Worm (Caenorhabditis elegans) whole organism, L3 larva: ENCODE results near the gene comt-2.
"Not testable (repeated sequence)": the region's sequence is repeated elsewhere in the genome, so short reads cannot be mapped to it uniquely, and the experiment has no call there.

Experiments
- R02D3.7 ChIP-seq: fragments of 150-350 bp; optimal IDR thresholded peaks from 2 replicates; lab custom pipeline; 2014; ENCODE audit warnings: missing biosample characterization, missing genetic modification characterization
- ceh-16 ChIP-seq: sonication (generic microtip); optimal IDR thresholded peaks from 2 replicates; lab custom pipeline; 2017; ENCODE audit warnings: missing biosample characterization, missing genetic modification characterization
- ceh-28 ChIP-seq: fragments of 150-350 bp; optimal IDR thresholded peaks from 2 replicates; lab custom pipeline; 2014; ENCODE audit warnings: missing biosample characterization, missing genetic modification reagents, missing genetic modification characterization
- ceh-82 ChIP-seq: fragments of 150-350 bp; optimal IDR thresholded peaks from 2 replicates; lab custom pipeline; 2014; ENCODE audit warnings: missing biosample characterization, missing genetic modification characterization
- daf-12 ChIP-seq: fragments of 150-350 bp; optimal IDR thresholded peaks from 2 replicates; lab custom pipeline; 2014; ENCODE audit warnings: missing biosample characterization, missing genetic modification reagents, missing genetic modification characterization
- egl-27 ChIP-seq: sonication (generic microtip); optimal IDR thresholded peaks from 4 replicates; lab custom pipeline; 2017; ENCODE audit warnings: missing biosample characterization, missing genetic modification reagents, missing genetic modification characterization
- egl-5 ChIP-seq: fragments of 150-350 bp; optimal IDR thresholded peaks from 2 replicates; lab custom pipeline; 2017; ENCODE audit warnings: missing biosample characterization, missing genetic modification reagents, missing genetic modification characterization, inconsistent platforms
- elt-1 ChIP-seq: fragments of 150-350 bp; optimal IDR thresholded peaks from 2 replicates; lab custom pipeline; 2014; ENCODE audit warnings: missing biosample characterization, missing genetic modification characterization
- elt-2 ChIP-seq: sonication (generic microtip); optimal IDR thresholded peaks from 2 replicates; lab custom pipeline; 2016; ENCODE audit warnings: missing genetic modification reagents, mild to moderate bottlenecking, missing genetic modification characterization, missing compliant biosample characterization
- elt-3 ChIP-seq, 3 experiments: fragments of 150-350 bp in 1 of 3; sonication (generic microtip) in 2 of 3; optimal IDR thresholded peaks; 2 replicates in 2 of 3; 4 replicates in 1 of 3; lab custom pipeline; 2014 to 2017; ENCODE audit warnings: missing biosample characterization in 3 of 3, missing genetic modification characterization in 3 of 3
- eor-1 ChIP-seq, 2 experiments: fragments of 150-350 bp; optimal IDR thresholded peaks; 2 replicates each; lab custom pipeline; 2014 to 2018; ENCODE audit warnings: missing biosample characterization in 2 of 2, missing genetic modification characterization in 2 of 2
- fkh-2 ChIP-seq: fragments of 150-350 bp; optimal IDR thresholded peaks from 2 replicates; lab custom pipeline; 2014; ENCODE audit warnings: missing biosample characterization, missing genetic modification reagents, missing genetic modification characterization
- fos-1 ChIP-seq: fragments of 150-350 bp; optimal IDR thresholded peaks from 2 replicates; lab custom pipeline; 2014; ENCODE audit warnings: missing biosample characterization, missing genetic modification characterization
- hmg-11 ChIP-seq: sonication (generic microtip); optimal IDR thresholded peaks from 2 replicates; lab custom pipeline; 2016; ENCODE audit warnings: missing genetic modification characterization, missing compliant biosample characterization
- jun-1 ChIP-seq: fragments of 150-350 bp; optimal IDR thresholded peaks from 2 replicates; lab custom pipeline; 2014; ENCODE audit warnings: missing biosample characterization, missing genetic modification reagents, missing genetic modification characterization
- lin-15B ChIP-seq: fragments of 150-350 bp; optimal IDR thresholded peaks from 2 replicates; lab custom pipeline; 2014; ENCODE audit warnings: missing biosample characterization, missing genetic modification characterization
- lin-39 ChIP-seq: fragments of 150-350 bp; optimal IDR thresholded peaks from 2 replicates; lab custom pipeline; 2018; ENCODE audit warnings: missing biosample characterization, missing genetic modification reagents, missing genetic modification characterization
- lsy-12 ChIP-seq: sonication (generic microtip); optimal IDR thresholded peaks from 2 replicates; lab custom pipeline; 2016; ENCODE audit warnings: mild to moderate bottlenecking, missing genetic modification characterization, missing compliant biosample characterization
- mdl-1 ChIP-seq: fragments of 150-350 bp; optimal IDR thresholded peaks from 2 replicates; lab custom pipeline; 2014; ENCODE audit warnings: missing biosample characterization, missing genetic modification characterization
- mml-1 ChIP-seq: fragments of 150-350 bp; sonication (generic microtip); optimal IDR thresholded peaks from 3 replicates; lab custom pipeline; 2014; ENCODE audit warnings: missing biosample characterization, missing genetic modification characterization
- nfya-1 ChIP-seq: sonication (generic microtip); optimal IDR thresholded peaks from 2 replicates; lab custom pipeline; 2017; ENCODE audit warnings: missing genetic modification characterization, mild to moderate bottlenecking, missing compliant biosample characterization, antibody characterized with exemption, moderate library complexity; ENCODE audit not compliant: insufficient read depth
- nhr-11 ChIP-seq: fragments of 150-350 bp; optimal IDR thresholded peaks from 2 replicates; lab custom pipeline; 2014; ENCODE audit warnings: missing biosample characterization, missing genetic modification characterization
- nhr-12 ChIP-seq: fragments of 150-350 bp; optimal IDR thresholded peaks from 2 replicates; lab custom pipeline; 2014; ENCODE audit warnings: missing biosample characterization, missing genetic modification characterization
- nhr-23 ChIP-seq: fragments of 150-350 bp; optimal IDR thresholded peaks from 2 replicates; lab custom pipeline; 2014; ENCODE audit warnings: missing biosample characterization, missing genetic modification reagents, missing genetic modification characterization
- nhr-237 ChIP-seq: fragments of 150-350 bp; optimal IDR thresholded peaks from 2 replicates; lab custom pipeline; 2014; ENCODE audit warnings: missing biosample characterization, missing genetic modification characterization
- nhr-25 ChIP-seq: sonication (generic microtip); optimal IDR thresholded peaks from 2 replicates; lab custom pipeline; 2017; ENCODE audit warnings: missing biosample characterization, missing genetic modification characterization
- nhr-28 ChIP-seq: fragments of 150-350 bp; optimal IDR thresholded peaks from 2 replicates; lab custom pipeline; 2014; ENCODE audit warnings: missing biosample characterization, missing genetic modification characterization
- nhr-43 ChIP-seq: sonication (generic microtip); optimal IDR thresholded peaks from 2 replicates; lab custom pipeline; 2016; ENCODE audit warnings: mild to moderate bottlenecking, missing genetic modification characterization, missing compliant biosample characterization; ENCODE audit not compliant: poor library complexity, severe bottlenecking
- pha-4 ChIP-seq: fragments of 150-350 bp; optimal IDR thresholded peaks from 2 replicates; lab custom pipeline; 2014; ENCODE audit warnings: missing biosample characterization, missing genetic modification reagents, missing genetic modification characterization
- pqm-1 ChIP-seq: fragments of 150-350 bp; optimal IDR thresholded peaks from 2 replicates; lab custom pipeline; 2017; ENCODE audit warnings: missing biosample characterization, missing genetic modification characterization, inconsistent platforms
- sea-2 ChIP-seq: fragments of 150-350 bp; sonication (generic microtip); optimal IDR thresholded peaks from 4 replicates; lab custom pipeline; 2014; ENCODE audit warnings: missing biosample characterization, missing genetic modification reagents, missing genetic modification characterization
- skn-1 ChIP-seq: fragments of 150-350 bp; optimal IDR thresholded peaks from 2 replicates; lab custom pipeline; 2014; ENCODE audit warnings: missing biosample characterization, missing genetic modification characterization
- snpc-4 ChIP-seq: fragments of 150-350 bp; optimal IDR thresholded peaks from 2 replicates; lab custom pipeline; 2014; ENCODE audit warnings: missing biosample characterization, missing genetic modification characterization
- tbx-2 ChIP-seq: sonication (generic microtip); optimal IDR thresholded peaks from 2 replicates; lab custom pipeline; 2016; ENCODE audit warnings: mild to moderate bottlenecking, missing genetic modification characterization, missing compliant biosample characterization
- unc-39 ChIP-seq: sonication (generic microtip); optimal IDR thresholded peaks from 4 replicates; lab custom pipeline; 2017; ENCODE audit warnings: missing biosample characterization, missing genetic modification characterization
- unc-62 ChIP-seq: fragments of 150-350 bp; sonication (generic microtip); optimal IDR thresholded peaks from 4 replicates; lab custom pipeline; 2014; ENCODE audit warnings: missing biosample characterization, missing genetic modification reagents, missing genetic modification characterization
- zag-1 ChIP-seq: fragments of 150-350 bp; optimal IDR thresholded peaks from 2 replicates; lab custom pipeline; 2014; ENCODE audit warnings: missing biosample characterization, missing genetic modification characterization
- ztf-4 ChIP-seq: fragments of 150-350 bp; optimal IDR thresholded peaks from 2 replicates; lab custom pipeline; 2014; ENCODE audit warnings: missing biosample characterization, missing genetic modification characterization

Gene comt-2

DNA sequence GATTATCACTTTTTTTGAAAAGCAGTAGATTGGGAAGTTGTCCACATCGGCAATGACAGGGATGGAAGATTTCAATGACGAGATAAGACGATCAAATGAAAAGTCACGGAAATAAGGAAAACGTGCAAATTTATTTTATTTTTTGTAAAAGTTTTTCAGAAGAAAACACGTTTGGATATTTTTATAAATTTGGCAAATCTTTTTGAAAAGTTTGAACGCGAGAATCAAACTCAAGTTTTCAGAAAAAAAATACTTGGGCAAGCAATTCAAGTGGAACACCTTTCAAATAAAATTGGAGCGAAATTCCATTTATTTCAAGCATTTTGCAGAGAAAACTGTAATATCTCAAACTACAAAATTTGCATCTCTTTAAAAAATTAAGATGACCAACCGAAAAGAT, 20.9 kb upstream of the comt-2 start, which contains the start of gene F36D3.5:
F36D3.5 (minus strand) TSS at position 101 of the 400 bp plus-strand sequence.
- TF ChIP-seq nhr-23 (tag; lab: Kevin White, UChicago); lin-15B (tag; lab: Kevin White, UChicago); nhr-11: not testable (repeated sequence)

DNA sequence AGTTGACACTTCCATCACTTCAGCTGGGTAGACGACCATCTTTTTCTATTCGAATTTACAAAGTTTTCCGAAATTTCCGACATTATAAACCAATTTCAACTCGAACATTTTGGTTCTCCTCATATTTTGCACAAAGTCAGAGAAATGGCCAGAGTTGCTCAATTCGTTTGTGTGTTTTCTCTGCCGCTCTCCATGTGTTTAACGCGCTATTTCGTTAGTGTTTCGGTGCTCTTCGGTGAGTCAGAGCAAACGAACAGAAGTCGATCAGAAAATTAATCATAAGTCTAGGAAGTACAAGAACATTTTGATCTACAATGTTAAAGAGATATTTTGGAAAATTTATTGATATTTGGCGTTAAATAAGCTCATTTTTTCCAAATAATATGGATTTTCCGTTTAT, 14.4 kb upstream of the comt-2 start, which contains the start of gene srr-3:
srr-3 (minus strand) TSS at position 101 of the 400 bp plus-strand sequence.
- TF ChIP-seq nhr-28 (tag; lab: Kevin White, UChicago) (no peak), fkh-2 (tag; lab: Kevin White, UChicago) (no peak), lin-39 (tag; lab: Kevin White, UChicago) (no peak), tbx-2 (tag; lab: Kevin White, UChicago) (no peak)

DNA sequence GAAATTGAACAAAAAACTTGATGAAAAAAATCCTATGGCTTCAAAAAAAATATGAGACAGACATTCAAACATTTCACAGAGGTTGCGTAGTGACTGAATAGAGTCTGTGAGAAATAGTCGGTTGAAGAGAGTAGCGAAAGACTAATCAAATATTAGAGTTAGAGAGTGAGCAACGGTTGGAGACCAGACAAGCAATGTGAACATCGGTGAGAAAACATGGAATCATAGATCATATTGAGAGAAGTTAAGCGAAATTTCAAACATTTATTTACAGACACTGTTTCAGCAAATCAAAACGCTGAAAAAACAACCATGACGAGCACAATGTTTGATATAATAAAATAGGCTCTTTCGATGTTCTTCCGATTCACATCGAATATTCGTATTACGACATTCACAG, 12.4 kb upstream of the comt-2 start:
- TF ChIP-seq pqm-1 (no peak), pha-4 (peak; percentile 49)

DNA sequence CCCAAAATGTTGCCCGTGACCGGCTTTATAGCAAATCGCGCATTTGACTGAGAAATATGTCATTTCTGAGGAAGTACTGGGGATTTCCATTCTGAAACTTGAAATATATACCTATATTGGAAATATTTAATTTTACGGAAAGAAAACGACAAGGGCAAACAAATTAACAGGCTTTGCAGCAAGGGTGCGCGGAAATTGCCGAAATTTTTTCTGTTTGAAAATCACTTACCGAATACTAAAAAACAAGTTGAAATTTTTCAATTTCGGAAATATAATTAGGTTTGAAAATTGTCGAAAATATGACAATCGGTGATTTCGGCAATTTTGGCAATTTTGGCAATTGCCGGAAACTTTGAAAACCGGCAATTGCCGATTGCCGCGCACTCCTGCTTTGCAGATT, 11.5 kb upstream of the comt-2 start, which contains the start of gene nhr-54:
nhr-54 (minus strand) TSS at position 101 of the 400 bp plus-strand sequence.
- TF ChIP-seq unc-39 (tag; lab: Kevin White, UChicago) (no peak), R02D3.7 (no peak), nhr-28 (tag; lab: Kevin White, UChicago) (no peak), ztf-4 (tag; lab: Kevin White, UChicago) (no peak), fkh-2 (tag; lab: Kevin White, UChicago) (no peak), ceh-16 (tag; lab: Kevin White, UChicago) (no peak)

DNA sequence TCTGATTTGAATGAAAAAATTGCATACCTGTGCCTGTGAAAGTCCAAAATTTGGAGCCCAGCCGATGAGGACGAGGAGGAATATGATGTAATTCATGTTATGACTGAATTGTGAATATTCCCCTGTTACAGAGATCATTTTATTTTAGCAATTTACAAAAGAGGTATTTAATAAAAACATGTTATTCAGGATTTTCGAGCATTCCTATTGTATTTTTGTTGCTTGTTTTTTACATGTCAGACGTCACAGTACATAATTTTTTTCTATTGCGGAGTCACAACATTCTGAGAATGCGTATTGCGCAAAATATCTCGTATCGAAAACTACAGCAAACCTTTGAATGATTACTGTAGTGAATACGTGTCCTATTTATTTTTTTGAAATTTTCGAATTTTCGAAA, 8.9 kb upstream of the comt-2 start, which contains the start of gene F36D3.14:
F36D3.14 (minus strand) TSS at position 101 of the 400 bp plus-strand sequence.
- no peak for TF ChIP-seq sea-2 (GFP tag; lab: Kevin White, UChicago)

DNA sequence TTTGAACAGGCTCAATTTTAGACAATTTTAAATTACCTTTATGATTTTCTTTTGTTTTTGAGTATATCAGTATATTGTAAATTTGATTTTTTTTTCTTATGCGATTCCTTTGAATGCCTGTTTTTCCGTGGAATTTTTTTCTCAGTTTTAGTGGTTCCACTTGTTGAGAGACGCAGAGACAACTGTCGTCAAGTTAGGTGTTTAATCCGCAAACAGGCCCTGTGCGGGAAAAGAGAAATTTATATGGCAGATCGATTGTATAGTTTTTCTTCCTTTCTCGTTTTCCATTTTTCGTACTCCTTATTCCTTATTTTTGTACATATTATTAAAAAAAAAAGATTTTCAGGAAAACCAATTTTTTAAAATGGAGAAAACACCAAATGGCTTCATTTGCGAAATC, 4.7 kb upstream of the comt-2 start, which contains the start of gene F36D3.1:
F36D3.1 (plus strand) TSS at position 347 of the 400 bp plus-strand sequence.
- TF ChIP-seq egl-27, result no peak
- TF ChIP-seq zag-1 (tag; lab: Kevin White, UChicago), result no peak
- TF ChIP-seq nhr-12 (tag; lab: Kevin White, UChicago), result no peak
- TF ChIP-seq lin-39 (tag; lab: Kevin White, UChicago), result no peak
- TF ChIP-seq unc-39 (tag; lab: Kevin White, UChicago), result no peak
- peak; percentile 15 for TF ChIP-seq skn-1
- no peak for TF ChIP-seq ceh-82
- TF ChIP-seq elt-1 (tag; lab: Kevin White, UChicago), result no peak
- TF ChIP-seq nhr-25 (tag; lab: Kevin White, UChicago), result no peak
- TF ChIP-seq egl-5, result no peak
- no peak for TF ChIP-seq nhr-23 (tag; lab: Kevin White, UChicago)
- no peak for TF ChIP-seq ceh-16 (tag; lab: Kevin White, UChicago)
- TF ChIP-seq lsy-12 (tag; lab: Kevin White, UChicago), result no peak
- TF ChIP-seq mdl-1 (tag; lab: Kevin White, UChicago), result no peak
- TF ChIP-seq pha-4, result peak; percentile 58
- TF ChIP-seq ceh-28, result peak; percentile 36
- no peak for TF ChIP-seq sea-2 (GFP tag; lab: Kevin White, UChicago)
- no peak for TF ChIP-seq mml-1 (tag; lab: Kevin White, UChicago)
- TF ChIP-seq elt-2 (tag; lab: Kevin White, UChicago), result peak; percentile 19
- no peak for TF ChIP-seq pqm-1
- TF ChIP-seq elt-3 (tag; optimal IDR thresholded peaks at IDR 0.05; lab: Kevin White, UChicago), result no peak
- peak; percentile 64 for TF ChIP-seq lin-15B (tag; lab: Kevin White, UChicago)
- no peak for TF ChIP-seq daf-12
- TF ChIP-seq snpc-4 (tag; lab: Kevin White, UChicago), result peak; percentile 70
- no peak for TF ChIP-seq nhr-237
- TF ChIP-seq R02D3.7, result no peak
- no peak for TF ChIP-seq eor-1 (tag; optimal IDR thresholded peaks at IDR 0.05; lab: Kevin White, UChicago)
- TF ChIP-seq unc-62 (GFP tag; lab: Kevin White, UChicago), result no peak
- no peak for TF ChIP-seq fos-1 (tag; lab: Kevin White, UChicago)
- TF ChIP-seq nfya-1 (tag; lab: Kevin White, UChicago), result peak; percentile 70
- no peak for TF ChIP-seq nhr-43 (tag; lab: Kevin White, UChicago)
- no peak for TF ChIP-seq jun-1
- peak; percentile 22 for TF ChIP-seq hmg-11 (tag; lab: Kevin White, UChicago)
